Worm (Caenorhabditis elegans) whole organism, L2 larva: ENCODE data around the gene vab-3.

ENCODE experiments used
- ama-1 ChIP-seq: fragments of 150-350 bp; optimal IDR thresholded peaks from 2 replicates; lab custom pipeline; 2018; ENCODE audit warnings: inconsistent platforms
- egl-27 ChIP-seq: sonication (generic microtip); optimal IDR thresholded peaks from 3 replicates; lab custom pipeline; 2017; ENCODE audit warnings: missing biosample characterization, missing genetic modification reagents, missing genetic modification characterization
- mdl-1 ChIP-seq, 2 experiments: fragments of 150-350 bp in 1 of 2; sonication (generic microtip) in 1 of 2; optimal IDR thresholded peaks; 2 replicates each; lab custom pipeline; 2017; ENCODE audit warnings: missing biosample characterization in 2 of 2, missing genetic modification characterization in 2 of 2
- nhr-11 ChIP-seq: fragments of 150-350 bp; optimal IDR thresholded peaks from 2 replicates; lab custom pipeline; 2014; ENCODE audit warnings: missing biosample characterization, missing genetic modification characterization
- nhr-77 ChIP-seq: fragments of 150-350 bp; optimal IDR thresholded peaks from 2 replicates; lab custom pipeline; 2014; ENCODE audit warnings: missing biosample characterization, missing genetic modification characterization
- ztf-1 ChIP-seq: fragments of 200-800 bp; sonication (Bioruptor generic); conservative IDR thresholded peaks from 2 replicates; pipeline ENCODE4 v1.3.6; 2022; ENCODE audit warnings: missing genetic modification characterization, missing compliant biosample characterization
- ztf-11 ChIP-seq: sonication (generic microtip); optimal IDR thresholded peaks from 2 replicates; lab custom pipeline; 2017; ENCODE audit warnings: missing biosample characterization, missing genetic modification characterization

DNA sequence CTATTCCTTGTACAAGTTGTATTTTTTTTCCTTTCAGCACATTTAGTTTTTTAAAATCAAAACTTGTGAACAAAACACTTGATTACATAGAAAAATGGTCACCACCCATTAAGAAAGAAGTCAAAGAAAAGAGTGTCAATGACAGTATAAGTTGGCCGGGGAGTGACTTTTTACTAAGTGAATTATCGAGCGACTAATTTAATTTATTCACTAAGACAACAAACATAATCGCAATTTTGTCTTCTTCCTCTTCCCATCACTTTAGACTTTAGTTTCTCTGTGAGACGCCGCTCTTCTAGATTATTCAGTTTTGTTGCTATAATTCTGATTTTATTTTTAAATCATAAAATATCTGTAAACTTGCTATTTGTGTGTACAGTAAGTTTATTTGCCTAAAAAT is 14.4 kb downstream of the vab-3 start:
- TF ChIP-seq ztf-1 (GFP tag; lab: Robert Waterston, UW) (no peak), egl-27 (tag; lab: Kevin White, UChicago) (no peak), nhr-77 (tag; lab: Kevin White, UChicago) (no peak), ama-1 (lab: Kevin White, UChicago) (no peak), nhr-11 (tag; lab: Kevin White, UChicago) (no peak), ztf-11 (tag; lab: Kevin White, UChicago) (no peak), mdl-1 (tag; optimal IDR thresholded peaks at IDR 0.05; lab: Kevin White, UChicago) (no peak)
